Fruit fly (Drosophila melanogaster) whole organism, embryonic: Measurements from ENCODE around the gene CG34384.
A peak's percentile ranks its signal among the peaks of the same experiment; 100 is the strongest.

Experiments used
- CG10431 ChIP-seq: fragments of 200-800 bp; sonication (Bioruptor generic); optimal IDR thresholded peaks from 3 replicates; lab custom pipeline; 2018; ENCODE audit warnings: missing biosample characterization, mild to moderate bottlenecking, missing genetic modification characterization
- CG10959 ChIP-seq: fragments of 200-800 bp; sonication (Bioruptor generic); IDR thresholded peaks from 2 replicates; pipeline ENCODE4 v1.3.6; 2022; ENCODE audit warnings: missing biosample characterization, missing genetic modification characterization
- CG11398 ChIP-seq: fragments of 200-800 bp; sonication (Bioruptor generic); optimal IDR thresholded peaks from 2 replicates; lab custom pipeline; 2016; ENCODE audit warnings: missing biosample characterization, missing genetic modification characterization
- CG12219 ChIP-seq: fragments of 200-800 bp; sonication (Bioruptor generic); optimal IDR thresholded peaks from 3 replicates; lab custom pipeline; 2018; ENCODE audit warnings: missing biosample characterization, mild to moderate bottlenecking, missing genetic modification characterization
- CG12299 ChIP-seq: fragments of 200-800 bp; sonication (Bioruptor generic); optimal IDR thresholded peaks from 2 replicates; lab custom pipeline; 2018; ENCODE audit warnings: missing biosample characterization, mild to moderate bottlenecking, missing genetic modification characterization
- CG13775 ChIP-seq: fragments of 200-800 bp; sonication (Bioruptor generic); optimal IDR thresholded peaks from 3 replicates; lab custom pipeline; 2017; ENCODE audit warnings: missing biosample characterization, mild to moderate bottlenecking, missing genetic modification characterization
- CG14965 ChIP-seq: fragments of 200-800 bp; sonication (Bioruptor generic); optimal IDR thresholded peaks from 2 replicates; lab custom pipeline; 2016; ENCODE audit warnings: missing biosample characterization, missing genetic modification characterization, borderline replicate concordance
- CG15601 ChIP-seq: fragments of 200-800 bp; sonication (Bioruptor generic); optimal IDR thresholded peaks from 3 replicates; lab custom pipeline; 2019; ENCODE audit warnings: missing biosample characterization, mild to moderate bottlenecking, missing genetic modification characterization, moderate library complexity
- CG17186 ChIP-seq: fragments of 200-800 bp; sonication (Bioruptor generic); optimal IDR thresholded peaks from 3 replicates; lab custom pipeline; 2017; ENCODE audit warnings: missing biosample characterization, missing genetic modification reagents, missing genetic modification characterization
- CG17328 ChIP-seq: fragments of 200-800 bp; sonication (Bioruptor generic); IDR thresholded peaks from 2 replicates; pipeline ENCODE4 v1.3.6; 2022; ENCODE audit warnings: missing biosample characterization, missing genetic modification characterization
- CG30403 ChIP-seq: fragments of 200-800 bp; sonication (Bioruptor generic); optimal IDR thresholded peaks from 3 replicates; lab custom pipeline; 2016; ENCODE audit warnings: missing biosample characterization, missing genetic modification characterization
- CG34376 ChIP-seq: fragments of 200-800 bp; sonication (Bioruptor generic); optimal IDR thresholded peaks from 2 replicates; lab custom pipeline; 2018; ENCODE audit warnings: missing biosample characterization, mild to moderate bottlenecking, missing genetic modification characterization
- CG3726 ChIP-seq: fragments of 200-800 bp; sonication (Bioruptor generic); IDR thresholded peaks from 3 replicates; pipeline ENCODE4, ENCODE4 v1.3.6; 2022; ENCODE audit warnings: missing biosample characterization, missing genetic modification characterization
- CG4854 ChIP-seq: fragments of 200-800 bp; sonication (Bioruptor generic); optimal IDR thresholded peaks from 2 replicates; lab custom pipeline; 2016; ENCODE audit warnings: missing biosample characterization, missing genetic modification characterization, inconsistent platforms
- CG5953 ChIP-seq: fragments of 200-800 bp; sonication (Bioruptor generic); IDR thresholded peaks from 2 replicates; pipeline ENCODE4 v1.3.6; 2022; ENCODE audit warnings: missing biosample characterization, missing genetic modification characterization
- CG6272 ChIP-seq: fragments of 200-800 bp; sonication (Bioruptor generic); IDR thresholded peaks from 2 replicates; pipeline ENCODE4 v1.3.6; 2022; ENCODE audit warnings: missing biosample characterization, missing genetic modification characterization
- CG7928 ChIP-seq: fragments of 200-800 bp; sonication (Bioruptor generic); optimal IDR thresholded peaks from 2 replicates; lab custom pipeline; 2017; ENCODE audit warnings: missing biosample characterization, mild to moderate bottlenecking, missing genetic modification characterization
- CG9817 ChIP-seq: fragments of 200-800 bp; sonication (Bioruptor generic); optimal IDR thresholded peaks from 2 replicates; lab custom pipeline; 2018; ENCODE audit warnings: missing biosample characterization, mild to moderate bottlenecking, missing genetic modification characterization, moderate library complexity
- CrebB ChIP-seq: fragments of 200-800 bp; sonication (Bioruptor generic); optimal IDR thresholded peaks from 3 replicates; lab custom pipeline; 2018; ENCODE audit warnings: missing biosample characterization, mild to moderate bottlenecking, missing genetic modification characterization
- Dad ChIP-seq: fragments of 200-800 bp; sonication (Bioruptor generic); optimal IDR thresholded peaks from 3 replicates; lab custom pipeline; 2016; ENCODE audit warnings: missing biosample characterization, missing genetic modification characterization
- Doc3 ChIP-seq: fragments of 200-800 bp; sonication (Bioruptor generic); IDR thresholded peaks from 3 replicates; pipeline ENCODE4 v1.3.6; 2022; ENCODE audit warnings: missing biosample characterization, missing genetic modification characterization; ENCODE audit not compliant: partially characterized antibody
- Ets65A ChIP-seq: fragments of 200-800 bp; sonication (Bioruptor generic); peaks from one replicate; lab custom pipeline; 2016; ENCODE audit warnings: missing biosample characterization, missing genetic modification characterization
- Fer1 ChIP-seq: fragments of 200-800 bp; sonication (Bioruptor generic); optimal IDR thresholded peaks from 2 replicates; lab custom pipeline; 2017; ENCODE audit warnings: missing biosample characterization, mild to moderate bottlenecking, missing genetic modification characterization
- GATAe ChIP-seq: fragments of 200-800 bp; sonication (Bioruptor generic); conservative IDR thresholded peaks from 2 replicates; pipeline ENCODE4 v1.3.6; 2022; ENCODE audit warnings: missing biosample characterization, missing genetic modification characterization
- H2.0 ChIP-seq: fragments of 200-800 bp; sonication (Bioruptor generic); IDR thresholded peaks from 2 replicates; pipeline ENCODE4 v1.3.6; 2022; ENCODE audit warnings: missing biosample characterization, missing genetic modification characterization
- Hmr ChIP-seq: fragments of 200-800 bp; sonication (Bioruptor generic); optimal IDR thresholded peaks from 3 replicates; lab custom pipeline; 2017; ENCODE audit warnings: mild to moderate bottlenecking, missing biosample characterization, missing genetic modification reagents, missing genetic modification characterization
- Jarid2 ChIP-seq: fragments of 200-800 bp; sonication (Bioruptor generic); optimal IDR thresholded peaks from 3 replicates; lab custom pipeline; 2017; ENCODE audit warnings: mild to moderate bottlenecking, missing biosample characterization, missing genetic modification reagents, missing genetic modification characterization
- Lpt ChIP-seq: fragments of >200 bp; optimal IDR thresholded peaks from 2 replicates; lab custom pipeline; 2018; ENCODE audit warnings: missing biosample characterization, missing genetic modification characterization
- MTF-1 ChIP-seq: fragments of 200-800 bp; sonication (Bioruptor generic); optimal IDR thresholded peaks from 2 replicates; lab custom pipeline; 2018; ENCODE audit warnings: missing biosample characterization, mild to moderate bottlenecking, missing genetic modification characterization, borderline replicate concordance
- Med ChIP-seq: fragments of 200-800 bp; sonication (Bioruptor generic); peaks from one replicate; lab custom pipeline; 2016; ENCODE audit warnings: missing biosample characterization, missing genetic modification characterization, mild to moderate bottlenecking, inconsistent platforms, moderate library complexity
- Neu2 ChIP-seq: fragments of 200-800 bp; sonication (Bioruptor generic); optimal IDR thresholded peaks from 3 replicates; lab custom pipeline; 2016; ENCODE audit warnings: missing biosample characterization, missing genetic modification characterization, borderline replicate concordance
- Ptx1 ChIP-seq: fragments of 200-800 bp; sonication (Bioruptor generic); IDR thresholded peaks from 2 replicates; pipeline ENCODE4 v1.3.6; 2022; ENCODE audit warnings: missing biosample characterization, missing genetic modification characterization
- Sry-β ChIP-seq: fragments of 200-800 bp; sonication (Bioruptor generic); optimal IDR thresholded peaks from 2 replicates; lab custom pipeline; 2018; ENCODE audit warnings: missing biosample characterization, mild to moderate bottlenecking, missing genetic modification characterization, moderate library complexity
- aop ChIP-seq: fragments of 200-800 bp; sonication (Bioruptor generic); IDR thresholded peaks from 2 replicates; pipeline ENCODE4 v1.3.6; 2022; ENCODE audit warnings: missing biosample characterization, missing genetic modification characterization
- ase ChIP-seq: fragments of 200-800 bp; sonication (Bioruptor generic); IDR thresholded peaks from 3 replicates; pipeline ENCODE4 v1.3.6; 2022; ENCODE audit warnings: missing biosample characterization, missing genetic modification characterization
- crc ChIP-seq: fragments of 200-800 bp; sonication (Bioruptor generic); optimal IDR thresholded peaks from 2 replicates; lab custom pipeline; 2016; ENCODE audit warnings: missing biosample characterization, missing genetic modification characterization
- esg ChIP-seq: fragments of 200-800 bp; sonication (Bioruptor generic); conservative IDR thresholded peaks from 2 replicates; pipeline ENCODE4 v1.3.6; 2022; ENCODE audit warnings: missing biosample characterization, missing genetic modification characterization
- exex ChIP-seq: fragments of 200-800 bp; sonication (Bioruptor generic); optimal IDR thresholded peaks from 4 replicates; lab custom pipeline; 2018; ENCODE audit warnings: missing biosample characterization, mild to moderate bottlenecking, missing genetic modification characterization, moderate library complexity
- fd96Cb ChIP-seq: fragments of 200-800 bp; sonication (Bioruptor generic); optimal IDR thresholded peaks from 2 replicates; lab custom pipeline; 2018; ENCODE audit warnings: missing biosample characterization, mild to moderate bottlenecking, missing genetic modification characterization, moderate library complexity
- gfzf ChIP-seq: fragments of 200-800 bp; sonication (Bioruptor generic); optimal IDR thresholded peaks from 2 replicates; lab custom pipeline; 2016; ENCODE audit warnings: missing biosample characterization, mild to moderate bottlenecking, missing genetic modification characterization, moderate library complexity
- grn ChIP-seq: fragments of 200-800 bp; sonication (Bioruptor generic); optimal IDR thresholded peaks from 3 replicates; lab custom pipeline; 2017; ENCODE audit warnings: missing biosample characterization, missing genetic modification characterization
- gsb ChIP-seq: fragments of 200-800 bp; sonication (Bioruptor generic); IDR thresholded peaks from 2 replicates; pipeline ENCODE4 v1.3.6; 2022; ENCODE audit warnings: missing biosample characterization, missing genetic modification characterization
- h ChIP-seq: fragments of >200 bp; optimal IDR thresholded peaks from 2 replicates; lab custom pipeline; 2017
- kay ChIP-seq: fragments of 200-800 bp; sonication (Bioruptor generic); optimal IDR thresholded peaks from 2 replicates; lab custom pipeline; 2016; ENCODE audit warnings: missing biosample characterization, missing genetic modification characterization
- lola ChIP-seq, 3 experiments: fragments of >200 bp in 2 of 3; fragments of 200-800 bp in 1 of 3; sonication (Bioruptor generic) in 1 of 3; optimal IDR thresholded peaks; 2 replicates each; lab custom pipeline; 2017 to 2019; ENCODE audit warnings: missing biosample characterization in 3 of 3, missing genetic modification characterization in 3 of 3, mild to moderate bottlenecking in 1 of 3, moderate library complexity in 1 of 3
- otp ChIP-seq: fragments of 200-800 bp; sonication (Bioruptor generic); IDR thresholded peaks from 3 replicates; pipeline ENCODE4, ENCODE4 v1.3.6; 2022; ENCODE audit warnings: missing biosample characterization, missing genetic modification characterization
- pfk ChIP-seq: fragments of 200-800 bp; sonication (Bioruptor generic); optimal IDR thresholded peaks from 2 replicates; lab custom pipeline; 2018; ENCODE audit warnings: missing biosample characterization, mild to moderate bottlenecking, missing genetic modification characterization, moderate library complexity
- repo ChIP-seq: fragments of 200-800 bp; sonication (Bioruptor generic); optimal IDR thresholded peaks from 2 replicates; lab custom pipeline; 2016; ENCODE audit warnings: missing biosample characterization, missing genetic modification characterization
- slou ChIP-seq: fragments of 200-800 bp; sonication (Bioruptor generic); optimal IDR thresholded peaks from 3 replicates; lab custom pipeline; 2016; ENCODE audit warnings: missing biosample characterization, missing genetic modification characterization
- stwl ChIP-seq: fragments of 200-800 bp; sonication (Bioruptor generic); optimal IDR thresholded peaks from 3 replicates; lab custom pipeline; 2018; ENCODE audit warnings: missing biosample characterization, mild to moderate bottlenecking, missing genetic modification characterization, moderate library complexity
- zen2 ChIP-seq: fragments of 200-800 bp; sonication (Bioruptor generic); IDR thresholded peaks from 3 replicates; pipeline ENCODE4 v1.3.6; 2022; ENCODE audit warnings: missing biosample characterization, missing genetic modification characterization; ENCODE audit not compliant: partially characterized antibody

CG34384 gene

dm6 chr3R:7895457-7895856, 81.3 kb downstream of the CG34384 start (continued):
- TF ChIP-seq exex (tag; lab: Kevin White, UChicago) (no peak), Fer1 (GFP tag; lab: Kevin White, UChicago) (peak; percentile 83), Ptx1 (peak; percentile 77), Neu2 (GFP tag; lab: Kevin White, UChicago) (no peak), CG17328 (GFP tag; lab: Robert Waterston, UW) (0 out of 2 replicates have a peak, but pooled peaks have one; percentile 22), stwl (tag; lab: Kevin White, UChicago) (no peak), lola (GFP tag; optimal IDR thresholded peaks at IDR 0.05; lab: Kevin White, UChicago) (no peak), CG12299 (no peak), MTF-1 (GFP tag; lab: Kevin White, UChicago) (no peak), Hmr (GFP tag; lab: Kevin White, UChicago) (peak; percentile 85), CG30403 (GFP tag; lab: Kevin White, UChicago) (peak; percentile 69), CG4854 (GFP tag; lab: Kevin White, UChicago) (peak; percentile 38), CG10959 (GFP tag; lab: Robert Waterston, UW) (no peak), Med (GFP tag; lab: Kevin White, UChicago) (peak; percentile 82), gfzf (GFP tag; lab: Kevin White, UChicago) (no peak), kay (GFP tag; lab: Kevin White, UChicago) (no peak), aop (GFP tag; lab: Robert Waterston, UW) (no peak), CrebB (peak; percentile 65), GATAe (no peak), Dad (GFP tag; lab: Kevin White, UChicago) (peak; percentile 42), pfk (GFP tag; lab: Kevin White, UChicago) (no peak), repo (GFP tag; lab: Kevin White, UChicago) (no peak), CG3726 (GFP tag; lab: Robert Waterston, UW) (no peak), fd96Cb (peak; percentile 16), CG17186 (no peak), H2.0 (peak; percentile 61), Ets65A (no peak), slou (GFP tag; lab: Kevin White, UChicago) (no peak), CG15601 (tag; lab: Kevin White, UChicago) (no peak), CG7928 (peak; percentile 51), esg (peak; percentile 52), CG13775 (GFP tag; lab: Kevin White, UChicago) (peak; percentile 53), h (lab: Kevin White, UChicago) (no peak), Lpt (GFP tag; lab: Kevin White, UChicago) (no peak), Jarid2 (GFP tag; lab: Kevin White, UChicago) (no peak), CG14965 (no peak), Doc3 (GFP tag; lab: Robert Waterston, UW) (no peak), CG11398 (GFP tag; lab: Kevin White, UChicago) (no peak), crc (GFP tag; lab: Kevin White, UChicago) (peak; percentile 74), CG6272 (GFP tag; lab: Robert Waterston, UW) (peak; percentile 32; the same call in 1 of the 2 replicates), CG34376 (GFP tag; lab: Kevin White, UChicago) (no peak), CG10431 (GFP tag; lab: Kevin White, UChicago) (no peak), gsb (peak; percentile 66), otp (GFP tag; lab: Robert Waterston, UW) (no peak), CG9817 (tag; lab: Kevin White, UChicago) (no peak), zen2 (GFP tag; lab: Robert Waterston, UW) (no peak), CG12219 (GFP tag; lab: Kevin White, UChicago) (peak; percentile 64), grn (GFP tag; lab: Kevin White, UChicago) (no peak), ase (GFP tag; lab: Robert Waterston, UW) (peak; percentile 63; the same call in 2 of the 3 replicates), Sry-β (GFP tag; lab: Kevin White, UChicago) (no peak), CG5953 (peak; percentile 33; the same call in 1 of the 2 replicates)
